Fruit fly (Drosophila melanogaster): Measurements from ENCODE around the gene Tmtc1.

Gene Tmtc1

dm6 chr2L:2737561-2737960, 60.0 kb downstream of the Tmtc1 start:
- TF ChIP-seq insv (GFP tag; optimal IDR thresholded peaks at IDR 0.05) (no peak), HLH4C (GFP tag; IDR thresholded peaks at IDR 0.05; ENCODE audit: partially characterized antibody) (no peak), kah (GFP tag; optimal IDR thresholded peaks at IDR 0.05) (no peak), CG12104 (GFP tag; optimal IDR thresholded peaks at IDR 0.05) (no peak), Spps (tag; optimal IDR thresholded peaks at IDR 0.05) (no peak), CG18262 (tag; optimal IDR thresholded peaks at IDR 0.05) (no peak), row (GFP tag; IDR thresholded peaks at IDR 0.05) (no peak), CG4328 (GFP tag; optimal IDR thresholded peaks at IDR 0.05) (no peak), org-1 (GFP tag; optimal IDR thresholded peaks at IDR 0.05) (no peak), CG7372 (GFP tag; IDR thresholded peaks at IDR 0.05) (no peak)

dm6 chr2L:2739820-2740230, 62.3 kb downstream of the Tmtc1 start, which contains the start of gene Hrs:
Gene Hrs, plus strand, starts transcription at chr2L:2739986.
- TF ChIP-seq Opbp (GFP tag; IDR thresholded peaks at IDR 0.05; ENCODE audit: partially characterized antibody) (peak; percentile 62), CG10267 (tag; optimal IDR thresholded peaks at IDR 0.05) (peak; percentile 54), vvl (GFP tag; IDR thresholded peaks at IDR 0.05) (peak; percentile 83), CG31441 (GFP tag; IDR thresholded peaks at IDR 0.05) (no peak), MBD-R2 (GFP tag; IDR thresholded peaks at IDR 0.05) (peak; percentile 78), Lhr (GFP tag; optimal IDR thresholded peaks at IDR 0.05) (peak; percentile 68), Awh (GFP tag; IDR thresholded peaks at IDR 0.05) (no peak), CG9215 (GFP tag; IDR thresholded peaks at IDR 0.05) (no peak), CoRest (tag; optimal IDR thresholded peaks at IDR 0.05) (peak; percentile 23), gfzf (GFP tag; optimal IDR thresholded peaks at IDR 0.05) (peak; percentile 69), CG10321 (GFP tag; IDR thresholded peaks at IDR 0.05) (no peak), stwl (tag; optimal IDR thresholded peaks at IDR 0.05) (peak; percentile 91), Stat92E (GFP tag; optimal IDR thresholded peaks at IDR 0.05) (no peak), C15 (GFP tag; IDR thresholded peaks at IDR 0.05) (no peak), CG14710 (tag; optimal IDR thresholded peaks at IDR 0.05) (peak; percentile 71), CG17829 (tag; optimal IDR thresholded peaks at IDR 0.05) (peak; percentile 41), CG42726 (GFP tag; IDR thresholded peaks at IDR 0.05; ENCODE audit: partially characterized antibody) (0 out of 2 replicates have a peak, but pooled peaks have one; percentile 32), CG12659 (GFP tag; optimal IDR thresholded peaks at IDR 0.05) (peak; percentile 36), corto (GFP tag; optimal IDR thresholded peaks at IDR 0.05) (no peak), CG9876 (GFP tag; optimal IDR thresholded peaks at IDR 0.05) (no peak), CG2712 (tag; optimal IDR thresholded peaks at IDR 0.05) (peak; percentile 34), bsh (GFP tag; optimal IDR thresholded peaks at IDR 0.05) (no peak), pros (GFP tag; optimal IDR thresholded peaks at IDR 0.05) (no peak), CG10959 (GFP tag; IDR thresholded peaks at IDR 0.05) (no peak), Sin3A (optimal IDR thresholded peaks at IDR 0.05) (peak; percentile 41), tll (GFP tag; optimal IDR thresholded peaks at IDR 0.05) (peak in 1 of 2 experiments; percentile 24), hkb (optimal IDR thresholded peaks at IDR 0.05) (no peak), hkb (GFP tag; IDR thresholded peaks at IDR 0.05) (0 out of 2 replicates have a peak, but pooled peaks have one; percentile 25), az2 (GFP tag; optimal IDR thresholded peaks at IDR 0.05) (no peak), Elba2 (GFP tag; optimal IDR thresholded peaks at IDR 0.05) (peak; percentile 64), CG10431 (GFP tag; optimal IDR thresholded peaks at IDR 0.05) (peak; percentile 89), CG7745 (tag; optimal IDR thresholded peaks at IDR 0.05) (peak; percentile 88), insv (GFP tag; optimal IDR thresholded peaks at IDR 0.05) (peak in 1 of 2 experiments; percentile 44), CG10274 (GFP tag; optimal IDR thresholded peaks at IDR 0.05) (no peak), E2f2 (GFP tag; IDR thresholded peaks at IDR 0.05) (peak; percentile 79), nmo (GFP tag; optimal IDR thresholded peaks at IDR 0.05) (peak; percentile 76), ind (GFP tag; optimal IDR thresholded peaks at IDR 0.05) (no peak), CG4617 (GFP tag; optimal IDR thresholded peaks at IDR 0.05; ENCODE audit: borderline replicate concordance) (peak; percentile 95), Doc3 (GFP tag; IDR thresholded peaks at IDR 0.05; ENCODE audit: partially characterized antibody) (no peak), dpn (GFP tag; optimal IDR thresholded peaks at IDR 0.05) (peak in 1 of 2 experiments; percentile 1)
